Fruit fly (Drosophila melanogaster): ENCODE results near the gene rudhira.

rudhira gene

dm6 chrX:11796925-11797324, 19.8 kb upstream of the rudhira start (continued):
- no peak for TF ChIP-seq CG8290 (GFP tag; optimal IDR thresholded peaks at IDR 0.05)
- TF ChIP-seq CG8290 (tag; optimal IDR thresholded peaks at IDR 0.05): peak in 1 of 2 experiments; percentile 24
- peak; percentile 63 for TF ChIP-seq CG16813 (GFP tag; IDR thresholded peaks at IDR 0.05; ENCODE audit: partially characterized antibody)
- no peak for TF ChIP-seq tio (GFP tag; optimal IDR thresholded peaks at IDR 0.05)
- 0 out of 4 replicates have a peak, but pooled peaks have one; percentile 28 for TF ChIP-seq Dll (GFP tag; IDR thresholded peaks at IDR 0.05; ENCODE audit: partially characterized antibody)
- peak; percentile 51 for TF ChIP-seq BEAF-32 (GFP tag; optimal IDR thresholded peaks at IDR 0.05)
- TF ChIP-seq CG10267 (tag; optimal IDR thresholded peaks at IDR 0.05): peak; percentile 37
- TF ChIP-seq Ets97D (GFP tag; optimal IDR thresholded peaks at IDR 0.05): peak; percentile 52
- peak; percentile 92 for TF ChIP-seq Elba2 (GFP tag; optimal IDR thresholded peaks at IDR 0.05)
- TF ChIP-seq CG11456 (GFP tag; IDR thresholded peaks at IDR 0.05): no peak
- TF ChIP-seq CG14710 (tag; optimal IDR thresholded peaks at IDR 0.05): peak; percentile 99
- no peak for TF ChIP-seq CG1024 (GFP tag; IDR thresholded peaks at IDR 0.05)
- TF ChIP-seq prd (optimal IDR thresholded peaks at IDR 0.05): no peak
- 0 out of 3 replicates have a peak, but pooled peaks have one; percentile 10 for TF ChIP-seq prd (GFP tag; IDR thresholded peaks at IDR 0.05)
- TF ChIP-seq Sry-δ (GFP tag; optimal IDR thresholded peaks at IDR 0.05): peak; percentile 34
- TF ChIP-seq p53 (GFP tag; optimal IDR thresholded peaks at IDR 0.05): peak; percentile 79

DNA sequence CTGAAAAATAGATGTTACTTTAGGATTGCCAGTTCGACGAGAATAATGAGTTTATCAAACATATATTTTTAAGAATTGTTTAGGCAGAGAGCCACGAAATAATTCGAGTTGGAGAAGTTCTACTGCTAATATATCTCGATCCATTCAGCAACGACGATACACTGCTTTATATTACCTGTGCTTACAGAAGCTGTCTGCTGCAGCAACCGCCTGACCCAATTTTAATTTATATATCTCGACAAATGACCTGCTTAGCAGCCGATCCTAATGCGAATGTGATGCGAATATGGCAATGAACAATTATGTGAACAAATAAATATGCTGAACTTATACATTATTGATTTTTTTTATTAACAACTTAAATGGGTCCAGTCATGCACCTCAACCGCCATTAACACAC, 18.2 kb upstream of the rudhira start:
- TF ChIP-seq sens (GFP tag) (peak; percentile 6), eve (GFP tag; optimal IDR thresholded peaks at IDR 0.05) (no peak), stwl (tag; optimal IDR thresholded peaks at IDR 0.05) (peak; percentile 39), phol (tag; optimal IDR thresholded peaks at IDR 0.05) (peak; percentile 40), CG15601 (tag; optimal IDR thresholded peaks at IDR 0.05) (no peak), CG14710 (tag; optimal IDR thresholded peaks at IDR 0.05) (peak; percentile 41), Hr3 (GFP tag; optimal IDR thresholded peaks at IDR 0.05) (peak; percentile 45), Mad (GFP tag; optimal IDR thresholded peaks at IDR 0.05) (no peak), ems (GFP tag; optimal IDR thresholded peaks at IDR 0.05) (no peak), CG18011 (GFP tag; optimal IDR thresholded peaks at IDR 0.05) (peak; percentile 91), zen (tag; optimal IDR thresholded peaks at IDR 0.05) (peak; percentile 17), CG8290 (GFP tag; optimal IDR thresholded peaks at IDR 0.05) (peak; percentile 93), CG8290 (tag; optimal IDR thresholded peaks at IDR 0.05) (peak in 1 of 2 experiments; percentile 3), CG10543 (GFP tag; optimal IDR thresholded peaks at IDR 0.05) (no peak), bowl (GFP tag; IDR thresholded peaks at IDR 0.05) (no peak), CG31365 (tag; optimal IDR thresholded peaks at IDR 0.05) (peak; percentile 69), lbe (GFP tag; optimal IDR thresholded peaks at IDR 0.05) (no peak), oc (tag; optimal IDR thresholded peaks at IDR 0.05) (no peak), CG33557 (GFP tag; optimal IDR thresholded peaks at IDR 0.05) (no peak)

DNA sequence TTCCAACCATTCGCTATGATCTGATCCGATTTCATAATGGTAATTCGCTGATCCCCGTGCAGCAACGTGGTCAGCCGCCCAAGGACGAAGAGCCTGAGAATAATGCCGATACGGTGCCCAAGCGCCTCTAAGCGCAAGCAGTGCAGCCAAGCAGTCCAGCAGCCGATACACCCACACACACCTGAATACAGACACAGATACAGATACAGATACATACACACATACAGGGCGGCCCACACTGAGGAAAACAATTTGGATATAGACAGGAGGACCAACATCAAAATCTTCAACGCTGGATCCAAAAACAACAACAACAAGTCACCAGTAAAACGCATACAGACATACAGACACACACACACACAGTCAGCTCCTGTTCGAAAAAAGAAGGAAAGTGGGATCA, 16.8 kb upstream of the rudhira start:
- TF ChIP-seq CG14441 (GFP tag; IDR thresholded peaks at IDR 0.05): peak; percentile 15; the same call in 1 of the 2 replicates
- no peak for TF ChIP-seq hth (optimal IDR thresholded peaks at IDR 0.05)
- peak; percentile 94 for TF ChIP-seq CG31365 (tag; optimal IDR thresholded peaks at IDR 0.05)
- TF ChIP-seq CG15073 (GFP tag; optimal IDR thresholded peaks at IDR 0.05): no peak
- peak; percentile 28 for TF ChIP-seq CG14710 (tag; optimal IDR thresholded peaks at IDR 0.05)
- peak; percentile 72 for TF ChIP-seq cg (GFP tag; optimal IDR thresholded peaks at IDR 0.05)
- no peak for TF ChIP-seq fd3F (GFP tag; optimal IDR thresholded peaks at IDR 0.05)
- TF ChIP-seq Drgx (GFP tag; IDR thresholded peaks at IDR 0.05): 0 out of 2 replicates have a peak, but pooled peaks have one; percentile 7
- peak; percentile 49; the same call in 1 of the 3 replicates for TF ChIP-seq CG2199 (GFP tag; IDR thresholded peaks at IDR 0.05)
- peak; percentile 65 for TF ChIP-seq Med (GFP tag)
- TF ChIP-seq CG4360 (GFP tag; IDR thresholded peaks at IDR 0.05): peak; percentile 65
- TF ChIP-seq chif (GFP tag; optimal IDR thresholded peaks at IDR 0.05): peak in 1 of 2 experiments; percentile 0
- TF ChIP-seq CG18262 (tag; optimal IDR thresholded peaks at IDR 0.05): peak; percentile 9
- TF ChIP-seq CG8290 (GFP tag; optimal IDR thresholded peaks at IDR 0.05): peak; percentile 95
- peak; percentile 17 to 86 for TF ChIP-seq CG8290 (tag; optimal IDR thresholded peaks at IDR 0.05)
- TF ChIP-seq gem (tag; optimal IDR thresholded peaks at IDR 0.05): peak; percentile 11
- TF ChIP-seq tio (GFP tag; optimal IDR thresholded peaks at IDR 0.05): no peak
- TF ChIP-seq HmgD (GFP tag; optimal IDR thresholded peaks at IDR 0.05): peak; percentile 36
- TF ChIP-seq CG9876 (GFP tag; optimal IDR thresholded peaks at IDR 0.05): no peak
- TF ChIP-seq pita (GFP tag; optimal IDR thresholded peaks at IDR 0.05): no peak
- peak; percentile 14 for TF ChIP-seq stwl (tag; optimal IDR thresholded peaks at IDR 0.05)
- no peak for TF ChIP-seq Ptx1 (GFP tag; IDR thresholded peaks at IDR 0.05)
- TF ChIP-seq kni (GFP tag; optimal IDR thresholded peaks at IDR 0.05): peak; percentile 19

All from whole organism, embryonic.